Worm (Caenorhabditis elegans): Measurements from ENCODE around the gene ZC412.3.
A peak's percentile ranks its signal among the peaks of the same experiment; 100 is the strongest.
"Not testable (repeated sequence)": the region's sequence is repeated elsewhere in the genome, so short reads cannot be mapped to it uniquely, and the experiment has no call there.

ZC412.3 gene

ce11 chrV:14895557-14895956 is 24.2 kb upstream of the ZC412.3 start, which contains the start of gene mpst-3:
Gene mpst-3 (plus strand): TSS chrV:14895647.
- TF ChIP-seq sma-9 (GFP tag; optimal IDR thresholded peaks at IDR 0.05) (peak; percentile 8), sma-9 (tag; optimal IDR thresholded peaks at IDR 0.05) (no peak), unc-39 (tag; optimal IDR thresholded peaks at IDR 0.05) (no peak), fos-1 (tag; optimal IDR thresholded peaks at IDR 0.05) (peak; percentile 60), skn-1 (tag; optimal IDR thresholded peaks at IDR 0.05) (no peak), crh-2 (tag; optimal IDR thresholded peaks at IDR 0.05) (peak; percentile 16)

- TF ChIP-seq nhr-129 (tag; optimal IDR thresholded peaks at IDR 0.05) = no peak
- TF ChIP-seq zag-1 (tag; optimal IDR thresholded peaks at IDR 0.05) = no peak
- no peak for TF ChIP-seq sma-3 (GFP tag; optimal IDR thresholded peaks at IDR 0.05)
- no peak for TF ChIP-seq mab-5 (tag; optimal IDR thresholded peaks at IDR 0.05)
- no peak for TF ChIP-seq fos-1 (tag; optimal IDR thresholded peaks at IDR 0.05)
- TF ChIP-seq peb-1 (tag; optimal IDR thresholded peaks at IDR 0.05) = no peak
- TF ChIP-seq sem-4 (tag; optimal IDR thresholded peaks at IDR 0.05) = no peak
- no peak for TF ChIP-seq lin-13 (GFP tag; optimal IDR thresholded peaks at IDR 0.05)
- no peak for TF ChIP-seq F13H6.1 (tag; optimal IDR thresholded peaks at IDR 0.05)
- TF ChIP-seq C34F6.9 (tag; optimal IDR thresholded peaks at IDR 0.05) = no peak
- no peak for TF ChIP-seq ceh-82 (tag; optimal IDR thresholded peaks at IDR 0.05)
- TF ChIP-seq blmp-1 (tag; optimal IDR thresholded peaks at IDR 0.05; ENCODE audit: insufficient read depth) = no peak
- TF ChIP-seq ceh-16 (tag; optimal IDR thresholded peaks at IDR 0.05) = no peak
- no peak for TF ChIP-seq mdl-1 (tag; optimal IDR thresholded peaks at IDR 0.05)
- no peak for TF ChIP-seq Y55F3AM.14 (GFP tag; optimal IDR thresholded peaks at IDR 0.05)
- no peak for TF ChIP-seq unc-55 (GFP tag; optimal IDR thresholded peaks at IDR 0.05)
- TF ChIP-seq skn-1 (tag; optimal IDR thresholded peaks at IDR 0.05) = no peak
- TF ChIP-seq lin-11 (tag; optimal IDR thresholded peaks at IDR 0.05) = no peak
Measured at ce11 chrV:14893355-14894050, 22.2 kb upstream of the ZC412.3 start, which contains the start of the genes mpst-2 and H12D21.5. Gene mpst-2 (minus strand): TSS chrV:14893455. Gene H12D21.5 (plus strand): TSS chrV:14894000.

- TF ChIP-seq unc-62 (GFP tag; optimal IDR thresholded peaks at IDR 0.05); nhr-11 (tag; optimal IDR thresholded peaks at IDR 0.05); Y55F3AM.14 (GFP tag; optimal IDR thresholded peaks at IDR 0.05): not testable (repeated sequence)
Measured at ce11 chrV:14890782-14891181, 19.4 kb upstream of the ZC412.3 start, which contains the start of gene nspa-2. Gene nspa-2 (plus strand): TSS chrV:14891082.

- TF ChIP-seq blmp-1 (tag; optimal IDR thresholded peaks at IDR 0.05; ENCODE audit: insufficient read depth) (peak; percentile 26), ztf-1 (GFP tag; conservative IDR thresholded peaks at IDR 0.05) (no peak)
Measured at ce11 chrV:14877242-14877819, 6.0 kb upstream of the ZC412.3 start.

- TF ChIP-seq C34F6.9, nhr-23, nhr-12 (tag; optimal IDR thresholded peaks at IDR 0.05): not testable (repeated sequence)
Measured at ce11 chrV:14876724-14877123, 5.4 kb upstream of the ZC412.3 start, which contains the start of gene ZC412.10. Gene ZC412.10 (minus strand): TSS chrV:14876824.

ce11 chrV:14876257-14876656 is 4.9 kb upstream of the ZC412.3 start:
- TF ChIP-seq unc-55 (GFP tag; optimal IDR thresholded peaks at IDR 0.05) (peak; percentile 48), crh-2 (tag; optimal IDR thresholded peaks at IDR 0.05) (peak; percentile 7), snpc-4 (tag; optimal IDR thresholded peaks at IDR 0.05) (peak; percentile 97), unc-39 (tag; optimal IDR thresholded peaks at IDR 0.05) (no peak), unc-62 (GFP tag; optimal IDR thresholded peaks at IDR 0.05) (no peak), zag-1 (tag; optimal IDR thresholded peaks at IDR 0.05) (no peak), nhr-77 (tag; optimal IDR thresholded peaks at IDR 0.05) (no peak), F13H6.1 (tag; optimal IDR thresholded peaks at IDR 0.05) (peak; percentile 26), gmeb-1 (tag; optimal IDR thresholded peaks at IDR 0.05) (peak; percentile 52), peb-1 (tag; optimal IDR thresholded peaks at IDR 0.05) (no peak), C34F6.9 (tag; optimal IDR thresholded peaks at IDR 0.05) (peak; percentile 38), elt-3 (tag; optimal IDR thresholded peaks at IDR 0.05) (no peak), R02D3.7 (tag; optimal IDR thresholded peaks at IDR 0.05) (no peak), aly-2 (tag; optimal IDR thresholded peaks at IDR 0.05) (no peak), mab-5 (tag; optimal IDR thresholded peaks at IDR 0.05) (no peak), blmp-1 (tag; optimal IDR thresholded peaks at IDR 0.05; ENCODE audit: insufficient read depth) (no peak), lin-39 (tag; optimal IDR thresholded peaks at IDR 0.05) (no peak), lin-11 (tag; optimal IDR thresholded peaks at IDR 0.05) (no peak), sma-3 (GFP tag; optimal IDR thresholded peaks at IDR 0.05) (peak; percentile 15), nhr-11 (tag; optimal IDR thresholded peaks at IDR 0.05) (no peak), nhr-129 (tag; optimal IDR thresholded peaks at IDR 0.05) (peak; percentile 70), nhr-25 (tag; optimal IDR thresholded peaks at IDR 0.05) (no peak), nhr-12 (tag; optimal IDR thresholded peaks at IDR 0.05) (no peak), nhr-23 (tag; optimal IDR thresholded peaks at IDR 0.05) (no peak), lsy-2 (tag; optimal IDR thresholded peaks at IDR 0.05) (peak in 1 of 2 experiments; percentile 50), sem-4 (tag; optimal IDR thresholded peaks at IDR 0.05) (no peak), dmd-4 (tag; optimal IDR thresholded peaks at IDR 0.05) (no peak), nhr-21 (tag; optimal IDR thresholded peaks at IDR 0.05) (peak; percentile 23)
